Worm (Caenorhabditis elegans): ENCODE results near the gene C01G10.5.

DNA sequence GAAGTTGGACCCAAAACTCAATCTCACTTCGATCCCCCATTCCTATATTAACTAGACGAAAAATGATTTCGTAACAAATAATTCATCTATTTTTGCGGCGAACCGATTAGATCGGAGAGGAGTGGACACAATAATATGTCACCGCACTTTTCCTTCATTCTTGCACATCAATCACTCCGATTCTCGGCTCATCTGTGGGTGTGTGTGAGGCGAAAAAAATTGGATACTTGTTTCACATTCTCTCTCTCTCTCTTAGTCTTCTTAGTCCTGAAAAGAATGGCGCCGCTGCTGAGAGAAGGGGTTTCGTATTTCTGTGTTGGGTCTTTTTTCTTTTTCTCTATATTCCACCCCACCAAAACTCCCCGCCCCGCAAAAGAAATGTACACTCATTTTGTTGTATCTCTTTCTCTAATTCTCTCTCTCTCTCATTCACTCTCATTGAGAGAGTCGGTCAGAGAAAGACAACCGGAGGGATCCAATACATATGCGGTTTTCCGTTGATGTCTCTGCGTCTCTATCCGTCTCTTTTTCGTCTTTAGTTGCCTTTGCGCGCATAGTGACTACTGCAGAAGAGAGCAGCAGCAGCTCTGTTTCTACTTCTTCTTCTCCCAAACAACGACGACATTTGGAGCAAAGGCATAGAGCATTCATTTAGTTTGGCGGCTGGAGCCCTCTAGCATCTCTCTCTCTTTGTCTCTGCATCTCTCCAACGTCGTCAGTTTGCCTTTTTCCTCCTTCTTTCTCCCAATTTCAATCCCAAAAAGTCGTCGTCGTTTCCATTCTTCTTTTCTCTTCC is 18.1 kb downstream of the C01G10.5 start, which contains the start of gene unc-76:
- TF ChIP-seq nhr-10 (tag; optimal IDR thresholded peaks at IDR 0.05) (no peak), ZK337.2 (GFP tag; IDR thresholded peaks at IDR 0.05) (no peak), egl-27 (tag; optimal IDR thresholded peaks at IDR 0.05) (no peak), hmg-1.1 (GFP tag; IDR thresholded peaks at IDR 0.05) (peak; percentile 74), ces-1 (GFP tag; optimal IDR thresholded peaks at IDR 0.05) (peak; percentile 56), mxl-2 (GFP tag; conservative IDR thresholded peaks at IDR 0.05) (no peak), lim-7 (GFP tag; IDR thresholded peaks at IDR 0.05) (no peak), hlh-30 (tag; optimal IDR thresholded peaks at IDR 0.05; ENCODE audit: insufficient read depth) (peak; percentile 48), unc-62 (GFP tag; optimal IDR thresholded peaks at IDR 0.05 in 1 of 2) (peak in 1 of 2 experiments; percentile 98), unc-62 (tag; optimal IDR thresholded peaks at IDR 0.05) (no peak)

Measured in whole organism, L4 larva.